Worm (Caenorhabditis elegans) whole organism, L1 larva: Measurements from ENCODE around the gene T13C2.2.
"Not testable (repeated sequence)": the region's sequence is repeated elsewhere in the genome, so short reads cannot be mapped to it uniquely, and the experiment has no call there.

Source experiments
- C34B4.2 ChIP-seq: sonication (generic microtip); optimal IDR thresholded peaks from 2 replicates; lab custom pipeline; 2017; ENCODE audit warnings: mild to moderate bottlenecking, missing genetic modification characterization, missing compliant biosample characterization
- alr-1 ChIP-seq: fragments of 200-800 bp; sonication (Bioruptor generic); optimal IDR thresholded peaks from 2 replicates; lab custom pipeline; 2018; ENCODE audit warnings: borderline replicate concordance, mild to moderate bottlenecking, missing genetic modification characterization, missing compliant biosample characterization
- aly-2 ChIP-seq: fragments of 150-350 bp; optimal IDR thresholded peaks from 2 replicates; lab custom pipeline; 2014; ENCODE audit warnings: missing biosample characterization, missing genetic modification characterization
- ceh-8 ChIP-seq: fragments of 200-800 bp; sonication (Bioruptor generic); optimal IDR thresholded peaks from 2 replicates; lab custom pipeline; 2018; ENCODE audit warnings: mild to moderate bottlenecking, missing genetic modification characterization, moderate library complexity, missing compliant biosample characterization
- ceh-88 ChIP-seq: fragments of 200-800 bp; sonication (Bioruptor generic); IDR thresholded peaks from 2 replicates; pipeline ENCODE4 v1.3.6; 2022; ENCODE audit warnings: missing genetic modification characterization, missing compliant biosample characterization
- ceh-90 ChIP-seq: sonication (generic microtip); optimal IDR thresholded peaks from 2 replicates; lab custom pipeline; 2016; ENCODE audit warnings: missing genetic modification characterization, missing compliant biosample characterization
- ces-1 ChIP-seq: fragments of 150-350 bp; optimal IDR thresholded peaks from 2 replicates; lab custom pipeline; 2014; ENCODE audit warnings: missing biosample characterization, missing genetic modification reagents, missing genetic modification characterization
- dsc-1 ChIP-seq: sonication (generic microtip); optimal IDR thresholded peaks from 2 replicates; lab custom pipeline; 2016; ENCODE audit warnings: mild to moderate bottlenecking, missing genetic modification characterization, missing compliant biosample characterization
- efl-3 ChIP-seq: fragments of 200-800 bp; sonication (Bioruptor generic); optimal IDR thresholded peaks from 2 replicates; lab custom pipeline; 2018; ENCODE audit warnings: mild to moderate bottlenecking, missing genetic modification characterization, missing compliant biosample characterization
- egl-13 ChIP-seq: sonication (generic microtip); optimal IDR thresholded peaks from 2 replicates; lab custom pipeline; 2016; ENCODE audit warnings: missing genotype, missing genetic modification reagents, missing genetic modification characterization, missing compliant biosample characterization
- ets-5 ChIP-seq: fragments of 200-800 bp; sonication (Bioruptor generic); IDR thresholded peaks from 2 replicates; pipeline ENCODE4 v1.3.6; 2022; ENCODE audit warnings: missing genetic modification characterization, missing compliant biosample characterization
- fkh-10 ChIP-seq: sonication (generic microtip); optimal IDR thresholded peaks from 2 replicates; lab custom pipeline; 2017; ENCODE audit warnings: missing biosample characterization, missing genetic modification reagents, missing genetic modification characterization
- hpl-2 ChIP-seq: fragments of 150-350 bp; optimal IDR thresholded peaks from 2 replicates; lab custom pipeline; 2014; ENCODE audit warnings: missing biosample characterization, missing genetic modification reagents, missing genetic modification characterization
- lin-14 ChIP-seq: fragments of 200-800 bp; sonication (Bioruptor generic); optimal IDR thresholded peaks from 2 replicates; lab custom pipeline; 2018; ENCODE audit warnings: mild to moderate bottlenecking, missing genetic modification characterization, moderate library complexity, missing compliant biosample characterization
- lir-3 ChIP-seq: sonication (generic microtip); optimal IDR thresholded peaks from 2 replicates; lab custom pipeline; 2016; ENCODE audit warnings: mild to moderate bottlenecking, missing genetic modification characterization, moderate library complexity, missing compliant biosample characterization; ENCODE audit not compliant: poor library complexity
- lsy-2 ChIP-seq, 2 experiments: fragments of 150-350 bp; optimal IDR thresholded peaks; 2 replicates each; lab custom pipeline; 2014; ENCODE audit warnings: missing biosample characterization in 2 of 2, missing genetic modification characterization in 2 of 2
- mdl-1 ChIP-seq, 2 experiments: fragments of 150-350 bp; optimal IDR thresholded peaks; 2 replicates each; lab custom pipeline; 2014 to 2017; ENCODE audit warnings: missing biosample characterization in 2 of 2, missing genetic modification characterization in 2 of 2, inconsistent platforms in 1 of 2
- nhr-237 ChIP-seq: fragments of 150-350 bp; optimal IDR thresholded peaks from 2 replicates; lab custom pipeline; 2014; ENCODE audit warnings: missing biosample characterization, missing genetic modification characterization
- nhr-76 ChIP-seq: sonication (generic microtip); optimal IDR thresholded peaks from 2 replicates; lab custom pipeline; 2017; ENCODE audit warnings: missing biosample characterization, missing genetic modification characterization
- nhr-77 ChIP-seq: fragments of 150-350 bp; optimal IDR thresholded peaks from 2 replicates; lab custom pipeline; 2014; ENCODE audit warnings: missing biosample characterization, missing genetic modification characterization
- pax-3 ChIP-seq: fragments of 200-800 bp; sonication (Bioruptor generic); optimal IDR thresholded peaks from 2 replicates; lab custom pipeline; 2018; ENCODE audit warnings: mild to moderate bottlenecking, missing genetic modification characterization, moderate library complexity, missing compliant biosample characterization
- sox-4 ChIP-seq: sonication (generic microtip); optimal IDR thresholded peaks from 2 replicates; lab custom pipeline; 2016; ENCODE audit warnings: missing genetic modification characterization, missing compliant biosample characterization
- sptf-1 ChIP-seq: fragments of 150-350 bp; optimal IDR thresholded peaks from 2 replicates; lab custom pipeline; 2014; ENCODE audit warnings: missing biosample characterization, missing genetic modification characterization
- sup-37 ChIP-seq: fragments of 200-800 bp; sonication (Bioruptor generic); optimal IDR thresholded peaks from 2 replicates; lab custom pipeline; 2018; ENCODE audit warnings: mild to moderate bottlenecking, missing genetic modification characterization, missing compliant biosample characterization
- swsn-7 ChIP-seq: sonication (generic microtip); optimal IDR thresholded peaks from 2 replicates; lab custom pipeline; 2016; ENCODE audit warnings: missing genetic modification characterization, missing compliant biosample characterization
- tbx-2 ChIP-seq: sonication (generic microtip); optimal IDR thresholded peaks from 2 replicates; lab custom pipeline; 2016; ENCODE audit warnings: missing genetic modification characterization, missing compliant biosample characterization
- unc-30 ChIP-seq: sonication (generic microtip); optimal IDR thresholded peaks from 2 replicates; lab custom pipeline; 2017; ENCODE audit warnings: missing biosample characterization, missing genetic modification characterization
- unc-62 ChIP-seq: fragments of 150-350 bp; optimal IDR thresholded peaks from 2 replicates; lab custom pipeline; 2014; ENCODE audit warnings: missing biosample characterization, missing genetic modification reagents, missing genetic modification characterization
- unc-86 ChIP-seq: sonication (generic microtip); optimal IDR thresholded peaks from 2 replicates; lab custom pipeline; 2016; ENCODE audit warnings: missing genetic modification characterization, missing compliant biosample characterization
- zag-1 ChIP-seq: fragments of 150-350 bp; optimal IDR thresholded peaks from 2 replicates; lab custom pipeline; 2014; ENCODE audit warnings: missing biosample characterization, missing genetic modification characterization
- ztf-11 ChIP-seq, 2 experiments: sonication (generic microtip); optimal IDR thresholded peaks; 2 replicates each; lab custom pipeline; 2016 to 2017; ENCODE audit warnings: missing genetic modification characterization in 2 of 2, missing biosample characterization in 1 of 2, missing compliant biosample characterization in 1 of 2

Gene T13C2.2

DNA sequence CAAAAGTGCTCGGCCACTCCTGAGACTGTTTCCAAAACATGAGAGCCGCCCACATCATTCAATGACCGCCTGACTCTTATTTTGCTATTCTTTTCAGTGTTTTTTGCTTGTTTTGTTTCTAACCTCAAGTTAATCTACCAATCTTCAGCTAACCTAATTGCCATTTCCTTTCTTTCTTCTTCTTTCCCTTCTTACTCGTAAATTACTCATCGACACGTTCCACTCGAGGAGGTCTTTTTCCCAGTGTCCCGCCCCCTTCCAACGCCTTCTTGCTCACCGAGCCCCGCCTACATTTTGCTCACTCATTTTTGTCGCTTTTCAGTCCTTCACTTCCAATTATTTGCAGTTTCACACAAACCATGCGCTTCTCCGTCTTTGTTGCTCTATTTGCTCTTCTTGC lies 27.3 kb upstream of the T13C2.2 start, which contains the start of gene nlp-50:
Gene nlp-50 (plus strand): TSS at position 301 of the 400 bp plus-strand sequence.
- TF ChIP-seq lin-14 (GFP tag; lab: Kevin White, UChicago) = peak; percentile 2
- no peak for TF ChIP-seq aly-2 (tag; lab: Kevin White, UChicago)
- TF ChIP-seq, all 84 proteins: peak for 1

DNA sequence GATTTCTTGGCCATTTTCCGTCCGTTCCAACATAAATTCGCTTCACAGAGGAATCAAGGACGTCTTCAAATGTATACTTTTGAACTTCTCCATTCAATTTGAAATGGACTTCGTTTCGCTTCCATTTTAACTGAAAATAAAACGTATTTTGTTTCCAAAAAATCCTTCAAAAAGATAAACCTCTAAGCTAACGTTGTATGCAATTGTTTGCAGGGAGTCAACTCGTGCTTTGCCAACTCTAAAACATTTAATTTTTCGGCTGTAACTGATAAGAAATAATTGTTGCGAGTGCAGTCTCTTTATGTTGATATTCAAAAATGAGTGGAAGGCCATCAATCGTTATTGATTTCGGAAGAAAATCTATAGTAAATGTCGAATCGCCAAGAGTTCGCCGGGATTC lies 24.0 kb upstream of the T13C2.2 start, which contains the start of gene F41G3.18:
Gene F41G3.18 (plus strand): TSS at position 301 of the 400 bp plus-strand sequence.
- no peak for TF ChIP-seq ceh-90 (tag; lab: Kevin White, UChicago)
- no peak for TF ChIP-seq tbx-2 (tag; lab: Kevin White, UChicago)
- no peak for TF ChIP-seq sox-4 (tag; lab: Kevin White, UChicago)
- no peak for TF ChIP-seq nhr-76
- TF ChIP-seq nhr-77 = no peak
- TF ChIP-seq ceh-8 (GFP tag; lab: Kevin White, UChicago) = no peak
- TF ChIP-seq ets-5 (GFP tag; lab: Robert Waterston, UW) = no peak
- TF ChIP-seq sptf-1 = no peak
- no peak for TF ChIP-seq lsy-2 (tag; optimal IDR thresholded peaks at IDR 0.05; lab: Kevin White, UChicago)
- no peak for TF ChIP-seq ceh-88 (GFP tag; lab: Robert Waterston, UW)
- TF ChIP-seq efl-3 (GFP tag; lab: Kevin White, UChicago) = no peak
- TF ChIP-seq sup-37 (GFP tag; lab: Kevin White, UChicago) = no peak
- TF ChIP-seq dsc-1 (tag; lab: Kevin White, UChicago) = no peak
- no peak for TF ChIP-seq C34B4.2 (tag; lab: Kevin White, UChicago)

DNA sequence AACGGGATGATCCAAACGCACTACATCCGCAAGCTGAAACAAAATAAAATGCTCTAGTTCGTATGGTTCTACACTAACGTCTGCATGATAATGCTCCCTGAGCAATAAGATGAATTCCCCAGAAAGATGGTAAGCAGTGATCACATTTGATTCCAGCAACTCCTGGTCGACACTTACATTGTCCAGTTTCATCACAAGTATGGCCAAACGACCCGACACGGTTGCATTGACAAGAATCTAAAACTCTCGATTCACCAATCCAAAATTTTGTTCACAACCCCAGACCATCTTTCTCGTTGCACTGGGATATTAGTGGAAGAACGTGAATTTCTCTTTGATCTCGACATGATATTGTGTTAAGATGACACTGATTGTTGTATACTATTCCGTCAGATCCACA lies 22.0 kb upstream of the T13C2.2 start:
- TF ChIP-seq mdl-1 (tag; optimal IDR thresholded peaks at IDR 0.05; lab: Kevin White, UChicago) = no peak
- TF ChIP-seq ztf-11 (tag; optimal IDR thresholded peaks at IDR 0.05; lab: Kevin White, UChicago) = no peak
- no peak for TF ChIP-seq unc-30 (tag; lab: Kevin White, UChicago)
- no peak for TF ChIP-seq egl-13 (tag; lab: Kevin White, UChicago)
- TF ChIP-seq fkh-10 (GFP tag; lab: Kevin White, UChicago) = no peak
- TF ChIP-seq alr-1 (tag; lab: Kevin White, UChicago) = no peak
- TF ChIP-seq unc-62 (GFP tag; lab: Kevin White, UChicago) = no peak
- TF ChIP-seq unc-86 (tag; lab: Kevin White, UChicago) = no peak
- no peak for TF ChIP-seq nhr-237
- TF ChIP-seq nhr-76 = no peak
- TF ChIP-seq lir-3 (tag; lab: Kevin White, UChicago) = no peak
- TF ChIP-seq ets-5 (GFP tag; lab: Robert Waterston, UW) = no peak
- TF ChIP-seq pax-3 (tag; lab: Kevin White, UChicago) = no peak
- no peak for TF ChIP-seq ces-1 (GFP tag; lab: Kevin White, UChicago)
- no peak for TF ChIP-seq lin-14 (GFP tag; lab: Kevin White, UChicago)
- TF ChIP-seq, all 84 proteins: peak for 0

DNA sequence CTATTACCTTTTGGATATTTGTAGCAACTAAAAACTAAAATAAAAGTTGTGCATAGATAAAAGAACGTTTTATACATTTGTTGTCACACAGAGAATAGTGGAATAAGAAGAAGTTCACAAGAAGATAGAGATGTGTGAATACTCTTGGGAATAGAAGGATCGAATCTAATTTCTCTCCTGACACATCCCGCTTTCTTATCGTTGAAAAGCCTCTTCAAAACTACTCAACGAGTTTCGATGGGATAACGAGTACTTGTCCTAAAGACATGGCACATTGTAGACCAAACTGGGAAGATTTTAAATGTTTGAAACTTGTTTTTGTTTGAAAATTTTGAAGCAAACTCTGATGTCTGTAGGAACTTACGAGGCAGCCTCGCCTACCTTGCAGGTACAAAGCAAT lies 19.5 kb upstream of the T13C2.2 start:
- TF ChIP-seq zag-1 = no peak
- peak; percentile 32 for TF ChIP-seq fkh-10 (GFP tag; lab: Kevin White, UChicago)
- TF ChIP-seq lin-14 (GFP tag; lab: Kevin White, UChicago) = peak; percentile 47

DNA sequence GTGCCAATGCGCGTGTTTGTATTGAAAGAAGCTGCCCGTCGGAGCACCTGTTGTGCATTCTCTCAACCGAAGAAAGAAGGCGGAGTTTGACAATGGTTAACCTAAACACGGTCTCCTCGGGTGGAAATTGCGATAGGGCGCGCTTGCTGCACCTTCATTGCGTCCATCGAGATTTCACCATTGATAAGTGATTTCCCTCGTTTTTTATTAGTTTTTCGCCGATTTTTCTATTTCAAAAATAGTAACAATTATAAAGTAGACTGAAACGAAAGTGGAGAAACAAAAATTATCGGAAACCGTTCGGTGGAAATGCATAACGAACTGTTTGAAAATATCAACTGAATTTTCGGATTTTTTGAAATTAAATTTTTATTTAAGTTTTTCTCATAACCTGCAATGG lies 16.9 kb upstream of the T13C2.2 start, which contains the start of gene agr-1:
Gene agr-1 (minus strand): TSS at position 101 of the 400 bp plus-strand sequence.
- TF ChIP-seq hpl-2 (GFP tag; lab: Kevin White, UChicago); alr-1 (tag; lab: Kevin White, UChicago); swsn-7 (tag; lab: Kevin White, UChicago): not testable (repeated sequence)
- TF ChIP-seq, all 84 proteins: peak for 0; not testable (repeated sequence) for 84
